Worm (Caenorhabditis elegans) whole organism, L2 larva: ENCODE results near the gene chmp-7.

Experiments used
- C34F6.9 ChIP-seq: fragments of 150-350 bp; optimal IDR thresholded peaks from 2 replicates; lab custom pipeline; 2014; ENCODE audit warnings: missing biosample characterization, missing genetic modification characterization
- F13H6.1 ChIP-seq: sonication (generic microtip); optimal IDR thresholded peaks from 2 replicates; lab custom pipeline; 2016; ENCODE audit warnings: missing genetic modification characterization, missing compliant biosample characterization
- R02D3.7 ChIP-seq: fragments of 150-350 bp; optimal IDR thresholded peaks from 2 replicates; lab custom pipeline; 2014; ENCODE audit warnings: missing biosample characterization, missing genetic modification characterization
- Y55F3AM.14 ChIP-seq: fragments of 200-800 bp; sonication (Bioruptor generic); optimal IDR thresholded peaks from 2 replicates; lab custom pipeline; 2018; ENCODE audit warnings: mild to moderate bottlenecking, missing genetic modification characterization, missing compliant biosample characterization
- ZK546.5 ChIP-seq: sonication (generic microtip); optimal IDR thresholded peaks from 2 replicates; lab custom pipeline; 2017; ENCODE audit warnings: missing biosample characterization, missing genetic modification characterization
- alr-1 ChIP-seq: fragments of 150-350 bp; optimal IDR thresholded peaks from 2 replicates; lab custom pipeline; 2014; ENCODE audit warnings: missing biosample characterization, missing genetic modification characterization
- aly-2 ChIP-seq: fragments of 150-350 bp; optimal IDR thresholded peaks from 2 replicates; lab custom pipeline; 2014; ENCODE audit warnings: missing biosample characterization, missing genetic modification characterization
- ama-1 ChIP-seq: fragments of 150-350 bp; optimal IDR thresholded peaks from 2 replicates; lab custom pipeline; 2018; ENCODE audit warnings: inconsistent platforms
- blmp-1 ChIP-seq: sonication (generic microtip); optimal IDR thresholded peaks from 2 replicates; lab custom pipeline; 2017; ENCODE audit warnings: missing genetic modification characterization, mild to moderate bottlenecking, missing compliant biosample characterization, antibody characterized with exemption, moderate library complexity; ENCODE audit not compliant: insufficient read depth
- ceh-16 ChIP-seq: fragments of 150-350 bp; optimal IDR thresholded peaks from 2 replicates; lab custom pipeline; 2014; ENCODE audit warnings: missing biosample characterization, missing genetic modification characterization
- ceh-82 ChIP-seq: fragments of 150-350 bp; optimal IDR thresholded peaks from 2 replicates; lab custom pipeline; 2014; ENCODE audit warnings: missing biosample characterization, missing genetic modification characterization
- crh-2 ChIP-seq: sonication (generic microtip); optimal IDR thresholded peaks from 2 replicates; lab custom pipeline; 2017; ENCODE audit warnings: missing biosample characterization, missing genetic modification characterization
- dmd-4 ChIP-seq: sonication (generic microtip); optimal IDR thresholded peaks from 2 replicates; lab custom pipeline; 2017; ENCODE audit warnings: missing biosample characterization, missing genetic modification characterization
- egl-27 ChIP-seq: sonication (generic microtip); optimal IDR thresholded peaks from 3 replicates; lab custom pipeline; 2017; ENCODE audit warnings: missing biosample characterization, missing genetic modification reagents, missing genetic modification characterization
- elt-1 ChIP-seq: fragments of 150-350 bp; optimal IDR thresholded peaks from 2 replicates; lab custom pipeline; 2014; ENCODE audit warnings: missing biosample characterization, missing genetic modification characterization
- elt-3 ChIP-seq: sonication (generic microtip); optimal IDR thresholded peaks from 2 replicates; lab custom pipeline; 2017; ENCODE audit warnings: missing biosample characterization, missing genetic modification characterization
- fos-1 ChIP-seq: fragments of 150-350 bp; optimal IDR thresholded peaks from 2 replicates; lab custom pipeline; 2014; ENCODE audit warnings: missing biosample characterization, missing genetic modification characterization
- gmeb-1 ChIP-seq: fragments of 150-350 bp; optimal IDR thresholded peaks from 2 replicates; lab custom pipeline; 2014; ENCODE audit warnings: missing biosample characterization, missing genetic modification characterization
- lin-11 ChIP-seq: fragments of 150-350 bp; sonication (generic microtip); optimal IDR thresholded peaks from 2 replicates; lab custom pipeline; 2014; ENCODE audit warnings: missing biosample characterization, missing genetic modification characterization, inconsistent platforms, mixed read lengths
- lin-13 ChIP-seq: fragments of 150-350 bp; optimal IDR thresholded peaks from 2 replicates; lab custom pipeline; 2014; ENCODE audit warnings: missing biosample characterization, missing genetic modification reagents, missing genetic modification characterization
- lin-39 ChIP-seq: fragments of 150-350 bp; optimal IDR thresholded peaks from 2 replicates; lab custom pipeline; 2014; ENCODE audit warnings: missing biosample characterization, missing genetic modification reagents, missing genetic modification characterization
- lsy-2 ChIP-seq, 2 experiments: fragments of 150-350 bp in 1 of 2; sonication (generic microtip) in 1 of 2; optimal IDR thresholded peaks; 2 replicates each; lab custom pipeline; 2014 to 2017; ENCODE audit warnings: missing biosample characterization in 2 of 2, missing genetic modification characterization in 2 of 2
- mab-5 ChIP-seq: fragments of 150-350 bp; optimal IDR thresholded peaks from 2 replicates; lab custom pipeline; 2014; ENCODE audit warnings: missing biosample characterization, missing genetic modification characterization
- mbf-1 ChIP-seq: sonication (generic microtip); optimal IDR thresholded peaks from 2 replicates; lab custom pipeline; 2017; ENCODE audit warnings: missing biosample characterization, missing genetic modification characterization
- mdl-1 ChIP-seq, 2 experiments: fragments of 150-350 bp in 1 of 2; sonication (generic microtip) in 1 of 2; optimal IDR thresholded peaks; 2 replicates each; lab custom pipeline; 2017; ENCODE audit warnings: missing biosample characterization in 2 of 2, missing genetic modification characterization in 2 of 2
- nhr-10 ChIP-seq: sonication (generic microtip); optimal IDR thresholded peaks from 2 replicates; lab custom pipeline; 2017; ENCODE audit warnings: missing biosample characterization, missing genetic modification characterization
- nhr-11 ChIP-seq: fragments of 150-350 bp; optimal IDR thresholded peaks from 2 replicates; lab custom pipeline; 2014; ENCODE audit warnings: missing biosample characterization, missing genetic modification characterization
- nhr-12 ChIP-seq: fragments of 150-350 bp; optimal IDR thresholded peaks from 2 replicates; lab custom pipeline; 2014; ENCODE audit warnings: missing biosample characterization, missing genetic modification characterization
- nhr-129 ChIP-seq: fragments of 150-350 bp; optimal IDR thresholded peaks from 2 replicates; lab custom pipeline; 2014; ENCODE audit warnings: missing biosample characterization, missing genetic modification characterization
- nhr-21 ChIP-seq: fragments of 150-350 bp; optimal IDR thresholded peaks from 2 replicates; lab custom pipeline; 2014; ENCODE audit warnings: missing biosample characterization, missing genetic modification characterization
- nhr-23 ChIP-seq: fragments of 150-350 bp; optimal IDR thresholded peaks from 2 replicates; lab custom pipeline; 2014; ENCODE audit warnings: missing biosample characterization, missing genetic modification reagents, missing genetic modification characterization
- nhr-237 ChIP-seq: fragments of 150-350 bp; optimal IDR thresholded peaks from 2 replicates; lab custom pipeline; 2014; ENCODE audit warnings: missing biosample characterization, missing genetic modification characterization
- nhr-25 ChIP-seq: fragments of 150-350 bp; sonication (generic microtip); optimal IDR thresholded peaks from 3 replicates; lab custom pipeline; 2014; ENCODE audit warnings: missing biosample characterization, missing genetic modification characterization
- nhr-6 ChIP-seq: fragments of 150-350 bp; optimal IDR thresholded peaks from 2 replicates; lab custom pipeline; 2014; ENCODE audit warnings: missing biosample characterization, missing genetic modification characterization
- nhr-77 ChIP-seq: fragments of 150-350 bp; optimal IDR thresholded peaks from 2 replicates; lab custom pipeline; 2014; ENCODE audit warnings: missing biosample characterization, missing genetic modification characterization
- peb-1 ChIP-seq: fragments of 150-350 bp; optimal IDR thresholded peaks from 2 replicates; lab custom pipeline; 2014; ENCODE audit warnings: missing biosample characterization, missing genetic modification characterization
- sem-4 ChIP-seq: fragments of 150-350 bp; optimal IDR thresholded peaks from 2 replicates; lab custom pipeline; 2014; ENCODE audit warnings: missing biosample characterization, missing genetic modification reagents, missing genetic modification characterization
- skn-1 ChIP-seq: sonication (generic microtip); optimal IDR thresholded peaks from 2 replicates; lab custom pipeline; 2017; ENCODE audit warnings: missing biosample characterization, missing genetic modification characterization
- sma-3 ChIP-seq: sonication (generic microtip); optimal IDR thresholded peaks from 2 replicates; lab custom pipeline; 2016; ENCODE audit warnings: missing genetic modification reagents, missing genetic modification characterization, missing compliant biosample characterization
- sma-9 ChIP-seq, 2 experiments: fragments of 150-350 bp in 1 of 2; sonication (generic microtip) in 1 of 2; optimal IDR thresholded peaks; 2 replicates each; lab custom pipeline; 2014 to 2016; ENCODE audit warnings: missing genetic modification characterization in 2 of 2, mild to moderate bottlenecking in 1 of 2, missing biosample characterization in 1 of 2, missing compliant biosample characterization in 1 of 2, missing genetic modification reagents in 1 of 2, moderate library complexity in 1 of 2
- snpc-4 ChIP-seq: fragments of 150-350 bp; optimal IDR thresholded peaks from 2 replicates; lab custom pipeline; 2014; ENCODE audit warnings: missing biosample characterization, missing genetic modification characterization
- unc-39 ChIP-seq: fragments of 150-350 bp; optimal IDR thresholded peaks from 2 replicates; lab custom pipeline; 2014; ENCODE audit warnings: missing biosample characterization, missing genetic modification characterization
- unc-55 ChIP-seq: fragments of 150-350 bp; sonication (generic microtip); optimal IDR thresholded peaks from 3 replicates; lab custom pipeline; 2014; ENCODE audit warnings: missing biosample characterization, missing genetic modification reagents, missing genetic modification characterization
- unc-62 ChIP-seq: fragments of 150-350 bp; optimal IDR thresholded peaks from 2 replicates; lab custom pipeline; 2014; ENCODE audit warnings: missing biosample characterization, missing genetic modification reagents, missing genetic modification characterization
- zag-1 ChIP-seq: fragments of 150-350 bp; optimal IDR thresholded peaks from 2 replicates; lab custom pipeline; 2014; ENCODE audit warnings: missing biosample characterization, missing genetic modification characterization
- ztf-1 ChIP-seq: fragments of 200-800 bp; sonication (Bioruptor generic); conservative IDR thresholded peaks from 2 replicates; pipeline ENCODE4 v1.3.6; 2022; ENCODE audit warnings: missing genetic modification characterization, missing compliant biosample characterization
- ztf-11 ChIP-seq: sonication (generic microtip); optimal IDR thresholded peaks from 2 replicates; lab custom pipeline; 2017; ENCODE audit warnings: missing biosample characterization, missing genetic modification characterization
- ztf-4 ChIP-seq: fragments of 150-350 bp; optimal IDR thresholded peaks from 2 replicates; lab custom pipeline; 2014; ENCODE audit warnings: missing biosample characterization, missing genetic modification characterization

Gene chmp-7

ce11 chrII:9059010-9059409, 4.2 kb downstream of the chmp-7 start:
- no peak for TF ChIP-seq elt-1
- TF ChIP-seq ZK546.5 (tag; lab: Kevin White, UChicago), result no peak
- no peak for TF ChIP-seq R02D3.7 (tag; lab: Kevin White, UChicago)
- no peak for TF ChIP-seq alr-1 (tag; lab: Kevin White, UChicago)
- TF ChIP-seq unc-62 (GFP tag; lab: Kevin White, UChicago), result no peak
- no peak for TF ChIP-seq aly-2 (tag; lab: Kevin White, UChicago)
- TF ChIP-seq fos-1 (tag; lab: Kevin White, UChicago), result no peak
- no peak for TF ChIP-seq nhr-11
- TF ChIP-seq ztf-1, result no peak
- no peak for TF ChIP-seq snpc-4 (tag; lab: Kevin White, UChicago)
- TF ChIP-seq C34F6.9, result no peak
- TF ChIP-seq nhr-25 (tag; lab: Kevin White, UChicago), result no peak
- no peak for TF ChIP-seq mdl-1 (tag; optimal IDR thresholded peaks at IDR 0.05; lab: Kevin White, UChicago)
- TF ChIP-seq lin-39 (tag; lab: Kevin White, UChicago), result no peak
- no peak for TF ChIP-seq sma-9 (GFP tag; optimal IDR thresholded peaks at IDR 0.05; lab: Kevin White, UChicago)
- TF ChIP-seq sma-9 (tag; optimal IDR thresholded peaks at IDR 0.05; lab: Kevin White, UChicago), result no peak
- no peak for TF ChIP-seq sem-4 (tag; lab: Kevin White, UChicago)
- no peak for TF ChIP-seq nhr-129
- no peak for TF ChIP-seq ceh-16 (tag; lab: Kevin White, UChicago)
- TF ChIP-seq lin-13 (GFP tag; lab: Kevin White, UChicago), result no peak

DNA sequence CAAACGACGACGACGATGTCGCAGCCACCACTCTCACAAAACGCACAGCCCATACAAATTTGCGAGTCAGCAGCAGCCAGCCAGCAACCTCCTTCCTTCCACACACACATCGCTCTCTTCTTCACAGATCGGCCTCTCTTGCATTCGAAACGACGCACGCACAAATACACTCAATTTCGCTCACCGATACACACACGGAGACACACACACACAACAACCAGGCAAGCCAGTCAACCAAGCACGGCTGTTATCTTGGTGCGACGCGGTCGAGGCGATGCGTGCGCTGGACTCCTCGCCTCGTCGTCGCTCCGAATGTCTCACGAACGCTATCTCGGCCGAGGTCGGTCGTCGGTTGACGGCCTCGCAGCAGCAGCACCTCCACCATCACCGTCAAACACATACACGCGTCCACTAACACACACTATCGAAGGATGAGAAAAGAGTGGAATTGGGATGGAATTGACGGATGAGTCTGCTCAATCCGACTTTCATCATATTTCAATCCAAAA, 5.6 kb downstream of the chmp-7 start:
- TF ChIP-seq nhr-237 (tag; lab: Kevin White, UChicago) (no peak), ztf-1 (no peak), lin-39 (tag; lab: Kevin White, UChicago) (peak; percentile 75), ztf-11 (tag; lab: Kevin White, UChicago) (peak; percentile 64), ZK546.5 (tag; lab: Kevin White, UChicago) (no peak), unc-39 (peak; percentile 86), alr-1 (tag; lab: Kevin White, UChicago) (peak; percentile 45), nhr-129 (peak; percentile 99), sem-4 (tag; lab: Kevin White, UChicago) (peak; percentile 74), elt-1 (no peak), sma-3 (peak; percentile 88), mbf-1 (tag; lab: Kevin White, UChicago) (no peak), Y55F3AM.14 (GFP tag; lab: Kevin White, UChicago) (peak; percentile 85), dmd-4 (no peak), nhr-12 (tag; lab: Kevin White, UChicago) (peak; percentile 45), fos-1 (tag; lab: Kevin White, UChicago) (peak; percentile 91), elt-3 (tag; lab: Kevin White, UChicago) (no peak), unc-62 (GFP tag; lab: Kevin White, UChicago) (no peak), zag-1 (tag; lab: Kevin White, UChicago) (peak; percentile 92), lin-11 (tag; lab: Kevin White, UChicago) (peak; percentile 95), nhr-11 (no peak), nhr-77 (tag; lab: Kevin White, UChicago) (no peak), gmeb-1 (tag; lab: Kevin White, UChicago) (peak; percentile 61), mab-5 (peak; percentile 68), skn-1 (tag; lab: Kevin White, UChicago) (peak; percentile 26), F13H6.1 (peak; percentile 94), mdl-1 (tag; optimal IDR thresholded peaks at IDR 0.05; lab: Kevin White, UChicago) (peak; percentile 63 to 86), ama-1 (lab: Kevin White, UChicago) (no peak), nhr-23 (tag; lab: Kevin White, UChicago) (no peak), egl-27 (tag; lab: Kevin White, UChicago) (peak; percentile 93), ceh-16 (tag; lab: Kevin White, UChicago) (peak; percentile 2), lsy-2 (tag; optimal IDR thresholded peaks at IDR 0.05; lab: Kevin White, UChicago) (peak; percentile 62 to 86), ceh-82 (tag; lab: Kevin White, UChicago) (peak; percentile 69), peb-1 (tag; lab: Kevin White, UChicago) (peak; percentile 38), blmp-1 (tag; lab: Kevin White, UChicago) (no peak), nhr-6 (peak; percentile 60), sma-9 (GFP tag; optimal IDR thresholded peaks at IDR 0.05; lab: Kevin White, UChicago) (peak; percentile 76), sma-9 (tag; optimal IDR thresholded peaks at IDR 0.05; lab: Kevin White, UChicago) (no peak), nhr-25 (tag; lab: Kevin White, UChicago) (peak; percentile 89), nhr-21 (tag; lab: Kevin White, UChicago) (peak; percentile 86), unc-55 (GFP tag; lab: Kevin White, UChicago) (peak; percentile 91), lin-13 (GFP tag; lab: Kevin White, UChicago) (peak; percentile 88), snpc-4 (tag; lab: Kevin White, UChicago) (peak; percentile 25), nhr-10 (tag; lab: Kevin White, UChicago) (peak; percentile 6), R02D3.7 (tag; lab: Kevin White, UChicago) (no peak), aly-2 (tag; lab: Kevin White, UChicago) (no peak), ztf-4 (tag; lab: Kevin White, UChicago) (peak; percentile 76), C34F6.9 (peak; percentile 93), crh-2 (tag; lab: Kevin White, UChicago) (peak; percentile 89)
